Fruit fly (Drosophila melanogaster) whole organism, wandering third instar larva: Measurements from ENCODE around the gene GluRIIC.

Source experiments
- Abd-B ChIP-seq: fragments of >200 bp; optimal IDR thresholded peaks from 2 replicates; lab custom pipeline; 2017; ENCODE audit warnings: missing biosample characterization, missing genetic modification characterization
- CG32264 ChIP-seq: fragments of 200-800 bp; sonication (Bioruptor generic); optimal IDR thresholded peaks from 2 replicates; lab custom pipeline; 2016; ENCODE audit warnings: missing biosample characterization, missing genetic modification characterization
- CG9705 ChIP-seq: fragments of 200-800 bp; sonication (Bioruptor generic); optimal IDR thresholded peaks from 2 replicates; lab custom pipeline; 2018; ENCODE audit warnings: missing biosample characterization, mild to moderate bottlenecking, missing genetic modification characterization
- CrebA ChIP-seq: fragments of 200-800 bp; sonication (Bioruptor generic); optimal IDR thresholded peaks from 2 replicates; lab custom pipeline; 2016; ENCODE audit warnings: missing biosample characterization, mild to moderate bottlenecking, missing genetic modification characterization, borderline replicate concordance
- Dfd ChIP-seq: fragments of >200 bp; optimal IDR thresholded peaks from 2 replicates; lab custom pipeline; 2017; ENCODE audit warnings: missing biosample characterization, missing genetic modification characterization
- Dif ChIP-seq: fragments of 200-275, 200-300 bp; sonication (Bioruptor generic); optimal IDR thresholded peaks from 2 replicates; lab custom pipeline; 2018; ENCODE audit warnings: missing biosample characterization, missing genetic modification characterization; ENCODE audit not compliant: partially characterized antibody
- GATAd ChIP-seq: sonication (Bioruptor generic); optimal IDR thresholded peaks from 2 replicates; lab custom pipeline; 2016; ENCODE audit warnings: missing biosample characterization, missing genetic modification characterization
- HLH106 ChIP-seq: fragments of 200-800 bp; optimal IDR thresholded peaks from 3 replicates; lab custom pipeline; 2019; ENCODE audit warnings: missing biosample characterization, mild to moderate bottlenecking, missing genetic modification characterization, moderate library complexity
- Hnf4 ChIP-seq: fragments of 200-800 bp; sonication (Bioruptor generic); optimal IDR thresholded peaks from 2 replicates; lab custom pipeline; 2016; ENCODE audit warnings: missing biosample characterization, mild to moderate bottlenecking, missing genetic modification characterization
- Hr78 ChIP-seq: fragments of >200 bp; optimal IDR thresholded peaks from 2 replicates; lab custom pipeline; 2017; ENCODE audit warnings: missing biosample characterization, missing genetic modification characterization
- Hr83 ChIP-seq: fragments of 200-300 bp; sonication (Bioruptor generic); optimal IDR thresholded peaks from 2 replicates; lab custom pipeline; 2016; ENCODE audit warnings: missing biosample characterization, mild to moderate bottlenecking, missing genetic modification characterization, moderate library complexity; ENCODE audit not compliant: poor library complexity, severe bottlenecking
- Jra ChIP-seq: sonication (Bioruptor generic); optimal IDR thresholded peaks from 2 replicates; lab custom pipeline; 2016; ENCODE audit warnings: missing biosample characterization, missing genetic modification characterization
- Mio ChIP-seq: sonication (Bioruptor generic); optimal IDR thresholded peaks from 2 replicates; lab custom pipeline; 2016; ENCODE audit warnings: missing biosample characterization, missing genetic modification characterization
- Myc ChIP-seq: fragments of >200 bp; optimal IDR thresholded peaks from 2 replicates; lab custom pipeline; 2017
- N ChIP-seq: fragments of >200 bp; optimal IDR thresholded peaks from 2 replicates; lab custom pipeline; 2018; ENCODE audit warnings: missing biosample characterization, missing external identifiers, missing genetic modification characterization
- Rel ChIP-seq, 2 experiments: fragments of 200-800 bp; sonication (Bioruptor generic) in 1 of 2; optimal IDR thresholded peaks; 2 replicates in 1 of 2; 3 replicates in 1 of 2; lab custom pipeline; 2016 to 2019; ENCODE audit warnings: mild to moderate bottlenecking in 2 of 2, missing biosample characterization in 2 of 2, missing genetic modification characterization in 2 of 2, moderate library complexity in 1 of 2
- Sp1 ChIP-seq: fragments of 200-800 bp; sonication (Bioruptor generic); optimal IDR thresholded peaks from 3 replicates; lab custom pipeline; 2019; ENCODE audit warnings: missing biosample characterization, mild to moderate bottlenecking, missing genetic modification characterization, moderate library complexity
- Vsx2 ChIP-seq: fragments of 200-300, 225-300 bp; sonication (Bioruptor generic); optimal IDR thresholded peaks from 2 replicates; lab custom pipeline; 2018; ENCODE audit warnings: missing biosample characterization, missing genetic modification characterization; ENCODE audit not compliant: partially characterized antibody
- br ChIP-seq: fragments of 200-800 bp; sonication (Bioruptor generic); optimal IDR thresholded peaks from 2 replicates; lab custom pipeline; 2016; ENCODE audit warnings: missing biosample characterization, missing genetic modification characterization
- brk ChIP-seq: fragments of 200-800 bp; sonication (Bioruptor generic); optimal IDR thresholded peaks from 2 replicates; lab custom pipeline; 2016; ENCODE audit warnings: missing biosample characterization, mild to moderate bottlenecking, missing genetic modification characterization
- dl ChIP-seq, 2 experiments: fragments of 175-275, 200-275 bp in 1 of 2; fragments of 200-275 bp in 1 of 2; sonication (Bioruptor generic); optimal IDR thresholded peaks; lab custom pipeline; 2018; ENCODE audit warnings: mild to moderate bottlenecking in 2 of 2, missing biosample characterization in 2 of 2, missing genetic modification characterization in 2 of 2, moderate library complexity in 2 of 2; ENCODE audit not compliant: partially characterized antibody in 2 of 2, insufficient read depth in 1 of 2
- dmrt93B ChIP-seq: fragments of 200-800 bp; sonication (Bioruptor generic); optimal IDR thresholded peaks from 2 replicates; lab custom pipeline; 2018; ENCODE audit warnings: missing biosample characterization, mild to moderate bottlenecking, missing genetic modification characterization
- dsf ChIP-seq: sonication (Bioruptor generic); optimal IDR thresholded peaks from 2 replicates; lab custom pipeline; 2016; ENCODE audit warnings: missing biosample characterization, missing genetic modification characterization, borderline replicate concordance
- ey ChIP-seq: fragments of 200-800 bp; sonication (Bioruptor generic); optimal IDR thresholded peaks from 2 replicates; lab custom pipeline; 2016; ENCODE audit warnings: missing biosample characterization, missing genetic modification characterization
- foxo ChIP-seq, 2 experiments: fragments of 200-800 bp; sonication (Bioruptor generic); optimal IDR thresholded peaks; 2 replicates in 1 of 2; 3 replicates in 1 of 2; lab custom pipeline; 2016 to 2017; ENCODE audit warnings: missing biosample characterization in 2 of 2, missing genetic modification characterization in 2 of 2
- fru ChIP-seq: fragments of 200-800 bp; sonication (Bioruptor generic); optimal IDR thresholded peaks from 3 replicates; lab custom pipeline; 2016; ENCODE audit warnings: missing biosample characterization, mild to moderate bottlenecking, missing genetic modification characterization
- h ChIP-seq: fragments of 200-800 bp; sonication (Bioruptor generic); optimal IDR thresholded peaks from 3 replicates; lab custom pipeline; 2016; ENCODE audit warnings: missing biosample characterization, mild to moderate bottlenecking, missing genetic modification characterization
- jim ChIP-seq: fragments of 175-275, 200-325 bp; sonication (Bioruptor generic); optimal IDR thresholded peaks from 2 replicates; lab custom pipeline; 2016; ENCODE audit warnings: missing biosample characterization, mild to moderate bottlenecking, missing genetic modification characterization
- lola ChIP-seq: fragments of >200 bp; optimal IDR thresholded peaks from 2 replicates; lab custom pipeline; 2017; ENCODE audit warnings: missing biosample characterization, missing genetic modification characterization
- pan ChIP-seq: fragments of >200 bp; optimal IDR thresholded peaks from 2 replicates; lab custom pipeline; 2017
- psq ChIP-seq: fragments of 200-800 bp; sonication (Bioruptor generic); optimal IDR thresholded peaks from 3 replicates; lab custom pipeline; 2017; ENCODE audit warnings: missing biosample characterization, mild to moderate bottlenecking, missing genetic modification characterization, moderate library complexity
- rgr ChIP-seq: fragments of 200-800 bp; sonication (Bioruptor generic); optimal IDR thresholded peaks from 3 replicates; lab custom pipeline; 2016; ENCODE audit warnings: missing biosample characterization, mild to moderate bottlenecking, missing genetic modification characterization
- sage ChIP-seq: fragments of 200-800 bp; sonication (Bioruptor generic); optimal IDR thresholded peaks from 2 replicates; lab custom pipeline; 2016; ENCODE audit warnings: missing biosample characterization, mild to moderate bottlenecking, missing genetic modification characterization
- sv ChIP-seq: fragments of 200-800 bp; sonication (Bioruptor generic); optimal IDR thresholded peaks from 3 replicates; lab custom pipeline; 2016; ENCODE audit warnings: missing biosample characterization, missing genetic modification characterization
- tai ChIP-seq: sonication (Bioruptor generic); optimal IDR thresholded peaks from 2 replicates; lab custom pipeline; 2016; ENCODE audit warnings: missing biosample characterization, missing genetic modification characterization
- usp ChIP-seq: fragments of >200 bp; optimal IDR thresholded peaks from 2 replicates; lab custom pipeline; 2017; ENCODE audit warnings: missing biosample characterization, missing genetic modification characterization
- woc ChIP-seq: sonication (Bioruptor generic); optimal IDR thresholded peaks from 2 replicates; lab custom pipeline; 2016; ENCODE audit warnings: missing biosample characterization, mild to moderate bottlenecking, missing genetic modification characterization

The GluRIIC gene

dm6 chr2L:868961-869360 lies 44.9 kb upstream of the GluRIIC start:
- TF ChIP-seq ey (GFP tag; lab: Kevin White, UChicago) (no peak), pan (lab: Kevin White, UChicago) (no peak), psq (GFP tag; lab: Kevin White, UChicago) (no peak), CrebA (GFP tag; lab: Kevin White, UChicago) (no peak), Hr78 (GFP tag; lab: Kevin White, UChicago) (no peak), dmrt93B (GFP tag; lab: Kevin White, UChicago) (no peak), h (GFP tag; lab: Kevin White, UChicago) (no peak), Rel (GFP tag; optimal IDR thresholded peaks at IDR 0.05; lab: Kevin White, UChicago) (no peak), Rel (tag; optimal IDR thresholded peaks at IDR 0.05; lab: Kevin White, UChicago) (no peak), Mio (GFP tag; lab: Kevin White, UChicago) (no peak), Dfd (GFP tag; lab: Kevin White, UChicago) (no peak), br (GFP tag; lab: Kevin White, UChicago) (no peak), Hnf4 (GFP tag; lab: Kevin White, UChicago) (no peak), Dif (GFP tag; lab: Kevin White, UChicago) (no peak), GATAd (no peak), CG32264 (GFP tag; lab: Kevin White, UChicago) (no peak), sv (no peak), Sp1 (GFP tag; lab: Kevin White, UChicago) (no peak), Vsx2 (no peak)
- TF ChIP-seq, all 38 proteins: peak for 0

dm6 chr2L:869497-870040 lies 44.3 kb upstream of the GluRIIC start, which contains the start of gene dbe:
TSS of gene dbe (minus strand) at chr2L:869857.
- no peak for TF ChIP-seq tai (GFP tag; lab: Kevin White, UChicago)
- no peak for TF ChIP-seq CrebA (GFP tag; lab: Kevin White, UChicago)
- TF ChIP-seq Hr83 (GFP tag; lab: Kevin White, UChicago) = peak; percentile 19
- TF ChIP-seq jim = no peak
- no peak for TF ChIP-seq woc (GFP tag; lab: Kevin White, UChicago)
- TF ChIP-seq dl (GFP tag; optimal IDR thresholded peaks at IDR 0.05; lab: Kevin White, UChicago; ENCODE audit: insufficient read depth in 1 of 2, partially characterized antibody in 2 of 2) = no peak
- no peak for TF ChIP-seq pan (lab: Kevin White, UChicago)
- no peak for TF ChIP-seq Hr78 (GFP tag; lab: Kevin White, UChicago)
- no peak for TF ChIP-seq brk (GFP tag; lab: Kevin White, UChicago)
- TF ChIP-seq sv = no peak
- no peak for TF ChIP-seq Dif (GFP tag; lab: Kevin White, UChicago)
- TF ChIP-seq Jra (GFP tag; lab: Kevin White, UChicago) = no peak
- peak in 1 of 2 experiments; percentile 56 for TF ChIP-seq foxo (GFP tag; optimal IDR thresholded peaks at IDR 0.05; lab: Kevin White, UChicago)
- TF ChIP-seq br (GFP tag; lab: Kevin White, UChicago) = no peak
- no peak for TF ChIP-seq Hnf4 (GFP tag; lab: Kevin White, UChicago)
- TF ChIP-seq CG9705 = no peak
- TF ChIP-seq Mio (GFP tag; lab: Kevin White, UChicago) = no peak
- TF ChIP-seq dmrt93B (GFP tag; lab: Kevin White, UChicago) = no peak
- peak; percentile 38 for TF ChIP-seq HLH106 (tag; lab: Kevin White, UChicago)
- peak; percentile 25 for TF ChIP-seq Sp1 (GFP tag; lab: Kevin White, UChicago)

dm6 chr2L:870285-870684 lies 43.6 kb upstream of the GluRIIC start, which contains the start of gene PNUTS:
TSS of gene PNUTS (plus strand) at chr2L:870465.
- TF ChIP-seq dl (GFP tag; optimal IDR thresholded peaks at IDR 0.05; lab: Kevin White, UChicago; ENCODE audit: insufficient read depth in 1 of 2, partially characterized antibody in 2 of 2) (peak in 1 of 2 experiments; percentile 24), Dif (GFP tag; lab: Kevin White, UChicago) (peak; percentile 44), Vsx2 (peak; percentile 39), Sp1 (GFP tag; lab: Kevin White, UChicago) (no peak), N (no peak)

dm6 chr2L:870749-871418 lies 43.0 kb upstream of the GluRIIC start:
- TF ChIP-seq Dif (GFP tag; lab: Kevin White, UChicago) (peak; percentile 58), CG9705 (peak; percentile 28), Hr83 (GFP tag; lab: Kevin White, UChicago) (peak; percentile 73), HLH106 (tag; lab: Kevin White, UChicago) (peak; percentile 71), dmrt93B (GFP tag; lab: Kevin White, UChicago) (peak; percentile 38), dsf (GFP tag; lab: Kevin White, UChicago) (no peak), brk (GFP tag; lab: Kevin White, UChicago) (no peak), lola (GFP tag; lab: Kevin White, UChicago) (no peak), psq (GFP tag; lab: Kevin White, UChicago) (peak; percentile 66), usp (no peak), fru (GFP tag; lab: Kevin White, UChicago) (peak; percentile 61), tai (GFP tag; lab: Kevin White, UChicago) (no peak), sage (GFP tag; lab: Kevin White, UChicago) (no peak), Jra (GFP tag; lab: Kevin White, UChicago) (no peak), Mio (GFP tag; lab: Kevin White, UChicago) (peak; percentile 54), rgr (GFP tag; lab: Kevin White, UChicago) (peak; percentile 79), N (no peak), Rel (GFP tag; optimal IDR thresholded peaks at IDR 0.05; lab: Kevin White, UChicago) (no peak), Rel (tag; optimal IDR thresholded peaks at IDR 0.05; lab: Kevin White, UChicago) (peak; percentile 18), ey (GFP tag; lab: Kevin White, UChicago) (peak; percentile 73), br (GFP tag; lab: Kevin White, UChicago) (peak; percentile 64), foxo (GFP tag; optimal IDR thresholded peaks at IDR 0.05; lab: Kevin White, UChicago) (peak in 1 of 2 experiments; percentile 74), CrebA (GFP tag; lab: Kevin White, UChicago) (peak; percentile 95), Myc (lab: Kevin White, UChicago) (peak; percentile 8), Abd-B (GFP tag; lab: Kevin White, UChicago) (no peak)
